Fruit fly (Drosophila melanogaster) whole organism, embryonic: ENCODE results near the gene stck.
A peak's percentile ranks its signal among the peaks of the same experiment; 100 is the strongest.

Source experiments
- Atf6 ChIP-seq: fragments of 200-800 bp; sonication (Bioruptor generic); IDR thresholded peaks from 2 replicates; pipeline ENCODE4 v1.3.6; 2022; ENCODE audit warnings: missing biosample characterization, missing genetic modification characterization
- C15 ChIP-seq: fragments of 200-800 bp; sonication (Bioruptor generic); IDR thresholded peaks from 3 replicates; pipeline ENCODE4 v1.3.6; 2022; ENCODE audit warnings: missing biosample characterization, missing genetic modification characterization
- CG1024 ChIP-seq: fragments of 200-800 bp; sonication (Bioruptor generic); IDR thresholded peaks from 2 replicates; pipeline ENCODE4 v1.3.6; 2022; ENCODE audit warnings: missing biosample characterization, missing genetic modification characterization
- CG11085 ChIP-seq: fragments of 200-800 bp; sonication (Bioruptor generic); IDR thresholded peaks from 2 replicates; pipeline ENCODE4 v1.3.6; 2022; ENCODE audit warnings: missing biosample characterization, missing genetic modification characterization
- CG12391 ChIP-seq: fragments of 200-800 bp; sonication (Bioruptor generic); optimal IDR thresholded peaks from 3 replicates; lab custom pipeline; 2018; ENCODE audit warnings: missing biosample characterization, mild to moderate bottlenecking, missing genetic modification characterization, moderate library complexity
- CG1603 ChIP-seq: fragments of 200-800 bp; sonication (Bioruptor generic); optimal IDR thresholded peaks from 2 replicates; lab custom pipeline; 2019; ENCODE audit warnings: missing biosample characterization, mild to moderate bottlenecking, missing genetic modification characterization, moderate library complexity
- CG17385 ChIP-seq: fragments of 200-800 bp; sonication (Bioruptor generic); optimal IDR thresholded peaks from 3 replicates; lab custom pipeline; 2018; ENCODE audit warnings: missing biosample characterization, mild to moderate bottlenecking, missing genetic modification characterization
- CG17829 ChIP-seq: fragments of 200-800 bp; optimal IDR thresholded peaks from 2 replicates; lab custom pipeline; 2019; ENCODE audit warnings: missing biosample characterization, mild to moderate bottlenecking, missing genetic modification characterization, moderate library complexity
- CG17912 ChIP-seq: fragments of 200-800 bp; sonication (Bioruptor generic); optimal IDR thresholded peaks from 2 replicates; lab custom pipeline; 2018; ENCODE audit warnings: missing biosample characterization, mild to moderate bottlenecking, missing genetic modification characterization
- CG18011 ChIP-seq: fragments of 200-800 bp; sonication (Bioruptor generic); optimal IDR thresholded peaks from 2 replicates; lab custom pipeline; 2017; ENCODE audit warnings: missing biosample characterization, missing genetic modification characterization, mild to moderate bottlenecking, moderate library complexity, missing genotype
- CG3726 ChIP-seq: fragments of 200-800 bp; sonication (Bioruptor generic); IDR thresholded peaks from 3 replicates; pipeline ENCODE4, ENCODE4 v1.3.6; 2022; ENCODE audit warnings: missing biosample characterization, missing genetic modification characterization
- CG3847 ChIP-seq: fragments of 200-800 bp; sonication (Bioruptor generic); IDR thresholded peaks from 2 replicates; pipeline ENCODE4 v1.3.6; 2022; ENCODE audit warnings: missing biosample characterization, missing genetic modification characterization
- CG42726 ChIP-seq: fragments of 200-800 bp; sonication (Bioruptor generic); IDR thresholded peaks from 2 replicates; pipeline ENCODE4 v1.3.6; 2022; ENCODE audit warnings: missing biosample characterization, missing genetic modification characterization; ENCODE audit not compliant: partially characterized antibody
- CG4854 ChIP-seq: fragments of 200-800 bp; sonication (Bioruptor generic); optimal IDR thresholded peaks from 2 replicates; lab custom pipeline; 2016; ENCODE audit warnings: missing biosample characterization, missing genetic modification characterization, inconsistent platforms
- CG5953 ChIP-seq: fragments of 200-800 bp; sonication (Bioruptor generic); IDR thresholded peaks from 2 replicates; pipeline ENCODE4 v1.3.6; 2022; ENCODE audit warnings: missing biosample characterization, missing genetic modification characterization
- CG6765 ChIP-seq: fragments of 200-800 bp; sonication (Bioruptor generic); optimal IDR thresholded peaks from 3 replicates; lab custom pipeline; 2017; ENCODE audit warnings: missing biosample characterization, mild to moderate bottlenecking, missing genetic modification characterization
- CG8388 ChIP-seq: fragments of 200-800 bp; sonication (Bioruptor generic); optimal IDR thresholded peaks from 2 replicates; lab custom pipeline; 2019; ENCODE audit warnings: missing biosample characterization, mild to moderate bottlenecking, missing genetic modification characterization, moderate library complexity
- CG8944 ChIP-seq: fragments of 200-800 bp; sonication (Bioruptor generic); optimal IDR thresholded peaks from 3 replicates; lab custom pipeline; 2016; ENCODE audit warnings: missing biosample characterization, missing genetic modification characterization
- Chrac-16 ChIP-seq: fragments of 200-800 bp; sonication (Bioruptor generic); optimal IDR thresholded peaks from 3 replicates; lab custom pipeline; 2016; ENCODE audit warnings: missing biosample characterization, missing genetic modification characterization
- Dbx ChIP-seq: fragments of 200-800 bp; sonication (Bioruptor generic); IDR thresholded peaks from 3 replicates; pipeline ENCODE4 v1.3.6; 2022; ENCODE audit warnings: missing biosample characterization, missing genetic modification characterization
- Dp ChIP-seq: fragments of 200-800 bp; sonication (Bioruptor generic); optimal IDR thresholded peaks from 2 replicates; lab custom pipeline; 2018; ENCODE audit warnings: missing biosample characterization, mild to moderate bottlenecking, missing genetic modification characterization, moderate library complexity
- Dref ChIP-seq: fragments of 200-800 bp; sonication (Bioruptor generic); IDR thresholded peaks from 2 replicates; pipeline ENCODE4 v1.3.6; 2022; ENCODE audit warnings: missing biosample characterization, missing genetic modification characterization
- Ets65A ChIP-seq: fragments of 200-800 bp; sonication (Bioruptor generic); peaks from one replicate; lab custom pipeline; 2016; ENCODE audit warnings: missing biosample characterization, missing genetic modification characterization
- Gsc ChIP-seq: fragments of 200-800 bp; sonication (Bioruptor generic); IDR thresholded peaks from 2 replicates; pipeline ENCODE4 v1.3.6; 2022; ENCODE audit warnings: missing biosample characterization, missing genetic modification characterization
- Hr39 ChIP-seq: fragments of >200 bp; optimal IDR thresholded peaks from 2 replicates; lab custom pipeline; 2017
- Lpt ChIP-seq: fragments of >200 bp; optimal IDR thresholded peaks from 2 replicates; lab custom pipeline; 2018; ENCODE audit warnings: missing biosample characterization, missing genetic modification characterization
- MBD-R2 ChIP-seq: fragments of 200-800 bp; sonication (Bioruptor generic); IDR thresholded peaks from 2 replicates; pipeline ENCODE4 v1.3.6; 2022; ENCODE audit warnings: missing biosample characterization, missing genetic modification characterization
- MESR4 ChIP-seq: fragments of 200-800 bp; sonication (Bioruptor generic); optimal IDR thresholded peaks from 2 replicates; lab custom pipeline; 2018; ENCODE audit warnings: missing biosample characterization, mild to moderate bottlenecking, missing genetic modification characterization, moderate library complexity
- Med ChIP-seq: fragments of 200-800 bp; sonication (Bioruptor generic); peaks from one replicate; lab custom pipeline; 2016; ENCODE audit warnings: missing biosample characterization, missing genetic modification characterization, mild to moderate bottlenecking, inconsistent platforms, moderate library complexity
- Mrtf ChIP-seq: fragments of 200-800 bp; sonication (Bioruptor generic); IDR thresholded peaks from 3 replicates; pipeline ENCODE4 v1.3.6; 2022; ENCODE audit warnings: missing biosample characterization, missing genetic modification characterization
- Neu2 ChIP-seq: fragments of 200-800 bp; sonication (Bioruptor generic); optimal IDR thresholded peaks from 3 replicates; lab custom pipeline; 2016; ENCODE audit warnings: missing biosample characterization, missing genetic modification characterization, borderline replicate concordance
- Nf-YB ChIP-seq: fragments of 200-800 bp; sonication (Bioruptor generic); optimal IDR thresholded peaks from 3 replicates; lab custom pipeline; 2019; ENCODE audit warnings: missing biosample characterization, mild to moderate bottlenecking, missing genetic modification characterization, moderate library complexity
- Nf-YC ChIP-seq: fragments of 200-800 bp; optimal IDR thresholded peaks from 3 replicates; lab custom pipeline; 2019; ENCODE audit warnings: missing biosample characterization, mild to moderate bottlenecking, missing genetic modification characterization, moderate library complexity
- Ptx1 ChIP-seq: fragments of 200-800 bp; sonication (Bioruptor generic); IDR thresholded peaks from 2 replicates; pipeline ENCODE4 v1.3.6; 2022; ENCODE audit warnings: missing biosample characterization, missing genetic modification characterization
- Scr ChIP-seq: fragments of 200-800 bp; sonication (Bioruptor generic); IDR thresholded peaks from 2 replicates; pipeline ENCODE4 v1.3.6; 2022; ENCODE audit warnings: missing biosample characterization, missing genetic modification characterization; ENCODE audit not compliant: partially characterized antibody
- bab2 ChIP-seq: fragments of 200-800 bp; sonication (Bioruptor generic); optimal IDR thresholded peaks from 2 replicates; lab custom pipeline; 2016; ENCODE audit warnings: missing biosample characterization, missing genetic modification characterization
- cad ChIP-seq: fragments of >200 bp; optimal IDR thresholded peaks from 2 replicates; lab custom pipeline; 2017; ENCODE audit warnings: missing biosample characterization, missing genetic modification characterization
- crc ChIP-seq: fragments of 200-800 bp; sonication (Bioruptor generic); optimal IDR thresholded peaks from 2 replicates; lab custom pipeline; 2016; ENCODE audit warnings: missing biosample characterization, missing genetic modification characterization
- dysf ChIP-seq: fragments of 200-800 bp; sonication (Bioruptor generic); IDR thresholded peaks from 3 replicates; pipeline ENCODE4 v1.3.6; 2022; ENCODE audit warnings: missing biosample characterization, missing genetic modification characterization
- gfzf ChIP-seq: fragments of 200-800 bp; sonication (Bioruptor generic); optimal IDR thresholded peaks from 2 replicates; lab custom pipeline; 2016; ENCODE audit warnings: missing biosample characterization, mild to moderate bottlenecking, missing genetic modification characterization, moderate library complexity
- hb ChIP-seq: fragments of 200-800 bp; sonication (Bioruptor generic); IDR thresholded peaks from 3 replicates; pipeline ENCODE4 v1.3.6; 2022; ENCODE audit warnings: missing biosample characterization, missing genetic modification characterization; ENCODE audit not compliant: partially characterized antibody
- kni ChIP-seq: fragments of 200-800 bp; sonication (Bioruptor generic); optimal IDR thresholded peaks from 3 replicates; lab custom pipeline; 2017; ENCODE audit warnings: mild to moderate bottlenecking, missing biosample characterization, missing genetic modification reagents, missing genetic modification characterization
- nmo ChIP-seq: fragments of 200-800 bp; sonication (Bioruptor generic); optimal IDR thresholded peaks from 2 replicates; lab custom pipeline; 2018; ENCODE audit warnings: missing biosample characterization, mild to moderate bottlenecking, missing genetic modification characterization, moderate library complexity
- p53 ChIP-seq: fragments of 200-800 bp; sonication (Bioruptor generic); optimal IDR thresholded peaks from 2 replicates; lab custom pipeline; 2016; ENCODE audit warnings: missing biosample characterization, missing genetic modification characterization
- phol ChIP-seq: fragments of 200-800 bp; sonication (Bioruptor generic); optimal IDR thresholded peaks from 3 replicates; lab custom pipeline; 2018; ENCODE audit warnings: missing biosample characterization, mild to moderate bottlenecking, missing genetic modification characterization, moderate library complexity
- pnt ChIP-seq: fragments of 200-800 bp; sonication (Bioruptor generic); optimal IDR thresholded peaks from 3 replicates; lab custom pipeline; 2016; ENCODE audit warnings: missing biosample characterization, missing genetic modification characterization
- sens-2 ChIP-seq: fragments of 200-800 bp; sonication (Bioruptor generic); IDR thresholded peaks from 2 replicates; pipeline ENCODE4 v1.3.6; 2022; ENCODE audit warnings: missing biosample characterization, missing genetic modification characterization
- seq ChIP-seq: fragments of 200-800 bp; sonication (Bioruptor generic); IDR thresholded peaks from 2 replicates; pipeline ENCODE4 v1.3.6; 2022; ENCODE audit warnings: missing biosample characterization, missing genetic modification characterization
- stwl ChIP-seq: fragments of 200-800 bp; sonication (Bioruptor generic); optimal IDR thresholded peaks from 3 replicates; lab custom pipeline; 2018; ENCODE audit warnings: missing biosample characterization, mild to moderate bottlenecking, missing genetic modification characterization, moderate library complexity
- tx ChIP-seq: fragments of 200-800 bp; sonication (Bioruptor generic); optimal IDR thresholded peaks from 2 replicates; lab custom pipeline; 2016; ENCODE audit warnings: missing biosample characterization, missing genetic modification characterization
- usp ChIP-seq: fragments of >200 bp; optimal IDR thresholded peaks from 2 replicates; lab custom pipeline; 2017; ENCODE audit warnings: missing biosample characterization, missing genetic modification characterization

stck gene

dm6 chr3R:8344174-8344573 lies 12.6 kb upstream of the stck start, which contains the start of gene DppIII (continued):
- no peak for TF ChIP-seq usp (GFP tag; lab: Kevin White, UChicago)
- no peak for TF ChIP-seq Ptx1 (GFP tag; lab: Robert Waterston, UW)
- TF ChIP-seq pnt (GFP tag; lab: Kevin White, UChicago), result no peak
- TF ChIP-seq crc, result no peak
- TF ChIP-seq Neu2, result no peak
- no peak for TF ChIP-seq Nf-YC (tag; lab: Kevin White, UChicago)
- 0 out of 2 replicates have a peak, but pooled peaks have one; percentile 25 for TF ChIP-seq Scr (GFP tag; lab: Robert Waterston, UW)
- no peak for TF ChIP-seq CG42726 (GFP tag; lab: Robert Waterston, UW)
- TF ChIP-seq CG1603 (tag; lab: Kevin White, UChicago), result peak; percentile 1
- TF ChIP-seq Hr39 (lab: Kevin White, UChicago), result no peak
- TF ChIP-seq p53 (GFP tag; lab: Kevin White, UChicago), result no peak
- TF ChIP-seq MESR4 (GFP tag; lab: Kevin White, UChicago), result peak; percentile 41
- no peak for TF ChIP-seq Nf-YB
- no peak for TF ChIP-seq CG8388 (GFP tag; lab: Kevin White, UChicago)
- no peak for TF ChIP-seq CG3726 (GFP tag; lab: Robert Waterston, UW)
- peak; percentile 78 for TF ChIP-seq Dp
- peak; percentile 16 for TF ChIP-seq phol (tag; lab: Kevin White, UChicago)
- TF ChIP-seq gfzf (GFP tag; lab: Kevin White, UChicago), result peak; percentile 65
- TF ChIP-seq CG5953 (GFP tag; lab: Robert Waterston, UW), result no peak
- no peak for TF ChIP-seq CG1024
- TF ChIP-seq CG17912 (GFP tag; lab: Kevin White, UChicago), result no peak
- TF ChIP-seq Dbx (GFP tag; lab: Robert Waterston, UW), result no peak
- no peak for TF ChIP-seq CG17829 (tag; lab: Kevin White, UChicago)
- no peak for TF ChIP-seq sens-2 (GFP tag; lab: Robert Waterston, UW)
- TF ChIP-seq Dref, result peak; percentile 14; the same call in 1 of the 2 replicates
- TF ChIP-seq CG17385 (GFP tag; lab: Kevin White, UChicago), result peak; percentile 34
- peak; percentile 55 for TF ChIP-seq MBD-R2
- no peak for TF ChIP-seq hb (GFP tag; lab: Robert Waterston, UW)

dm6 chr3R:8347279-8347678 lies 9.5 kb upstream of the stck start, which contains the start of gene CG7352:
TSS of gene CG7352 (plus strand) at chr3R:8347579.
- TF ChIP-seq stwl (tag; lab: Kevin White, UChicago) (peak; percentile 23), CG3847 (GFP tag; lab: Robert Waterston, UW) (no peak)
- TF ChIP-seq, all 482 proteins: peak for 1

dm6 chr3R:8347835-8348234 lies 8.9 kb upstream of the stck start:
- TF ChIP-seq kni (GFP tag; lab: Kevin White, UChicago) (no peak), MESR4 (GFP tag; lab: Kevin White, UChicago) (peak; percentile 12), dysf (no peak), bab2 (GFP tag; lab: Kevin White, UChicago) (no peak), Chrac-16 (GFP tag; lab: Kevin White, UChicago) (no peak), C15 (GFP tag; lab: Robert Waterston, UW) (no peak), Med (GFP tag; lab: Kevin White, UChicago) (peak; percentile 55), Dp (no peak), tx (no peak), stwl (tag; lab: Kevin White, UChicago) (no peak), nmo (no peak), seq (GFP tag; lab: Robert Waterston, UW) (no peak), Atf6 (GFP tag; lab: Robert Waterston, UW) (no peak), Mrtf (no peak), CG8944 (GFP tag; lab: Kevin White, UChicago) (no peak), cad (GFP tag; lab: Kevin White, UChicago) (no peak), CG4854 (no peak), CG12391 (tag; lab: Kevin White, UChicago) (no peak), Gsc (GFP tag; lab: Robert Waterston, UW) (no peak), Lpt (no peak), CG6765 (no peak), Ets65A (GFP tag; lab: Kevin White, UChicago) (peak; percentile 88), CG18011 (no peak), CG11085 (GFP tag; lab: Robert Waterston, UW) (no peak)
